Worm (Caenorhabditis elegans): ENCODE measurements around the gene nhr-231.
"Not testable (repeated sequence)": the region's sequence is repeated elsewhere in the genome, so short reads cannot be mapped to it uniquely, and the experiment has no call there.

Gene nhr-231

DNA sequence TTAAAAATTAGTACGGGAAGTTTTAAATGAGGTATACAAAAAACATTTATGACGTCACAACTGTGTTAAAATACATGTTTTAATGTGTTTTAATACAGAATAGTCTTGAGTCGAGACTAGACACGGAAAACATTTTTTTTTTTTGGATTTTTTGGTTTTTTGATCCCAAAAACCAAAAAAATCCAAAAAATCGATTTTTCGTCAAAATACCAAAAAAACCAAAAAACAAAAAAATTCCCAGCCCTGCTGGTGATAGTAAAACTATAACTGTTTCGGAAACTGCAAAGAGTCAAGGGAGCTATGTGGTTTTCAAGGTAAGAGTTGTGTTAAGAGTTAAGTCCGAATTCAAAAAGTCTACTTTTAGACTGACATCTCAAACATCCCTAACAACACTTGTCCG, 29.7 kb upstream of the nhr-231 start, which contains the start of gene F11D11.4:
Gene F11D11.4 (plus strand): TSS at position 301 of the 400 bp plus-strand sequence.
- TF ChIP-seq ets-7 (tag; optimal IDR thresholded peaks at IDR 0.05): no peak
- no peak for TF ChIP-seq hnd-1 (tag; optimal IDR thresholded peaks at IDR 0.05)
- no peak for TF ChIP-seq ceh-13 (GFP tag; optimal IDR thresholded peaks at IDR 0.05)
- TF ChIP-seq ama-1 (optimal IDR thresholded peaks at IDR 0.05): no peak
- no peak for TF ChIP-seq scrt-1 (GFP tag; IDR thresholded peaks at IDR 0.05)
- TF ChIP-seq pes-1 (GFP tag; IDR thresholded peaks at IDR 0.05): no peak
- no peak for TF ChIP-seq tbx-37 (GFP tag; conservative IDR thresholded peaks at IDR 0.05)
- TF ChIP-seq hmg-4 (GFP tag; optimal IDR thresholded peaks at IDR 0.05): no peak

ce11 chrV:18762044-18762443, 28.7 kb upstream of the nhr-231 start, which contains the start of gene F11D11.22:
Gene F11D11.22 (plus strand): TSS chrV:18762344.
- TF ChIP-seq ceh-13 (GFP tag; optimal IDR thresholded peaks at IDR 0.05); pes-1 (GFP tag; IDR thresholded peaks at IDR 0.05); scrt-1 (GFP tag; IDR thresholded peaks at IDR 0.05): not testable (repeated sequence)

- no peak for TF ChIP-seq tra-4 (tag; optimal IDR thresholded peaks at IDR 0.05)
- TF ChIP-seq F13C5.2 (tag; optimal IDR thresholded peaks at IDR 0.05): no peak
- no peak for TF ChIP-seq hnd-1 (tag; optimal IDR thresholded peaks at IDR 0.05)
- no peak for TF ChIP-seq flt-1 (GFP tag; IDR thresholded peaks at IDR 0.05)
- TF ChIP-seq pes-1 (GFP tag; IDR thresholded peaks at IDR 0.05): no peak
- TF ChIP-seq ceh-36 (tag; optimal IDR thresholded peaks at IDR 0.05): no peak
- TF ChIP-seq ets-7 (tag; optimal IDR thresholded peaks at IDR 0.05): no peak
- TF ChIP-seq sea-1 (GFP tag; conservative IDR thresholded peaks at IDR 0.05): no peak
- TF ChIP-seq scrt-1 (GFP tag; IDR thresholded peaks at IDR 0.05): no peak
- TF ChIP-seq tbx-37 (GFP tag; conservative IDR thresholded peaks at IDR 0.05): no peak
- no peak for TF ChIP-seq ceh-13 (GFP tag; optimal IDR thresholded peaks at IDR 0.05)
- TF ChIP-seq hmbx-1 (tag; optimal IDR thresholded peaks at IDR 0.05): no peak
- no peak for TF ChIP-seq hmg-4 (GFP tag; optimal IDR thresholded peaks at IDR 0.05)
- no peak for TF ChIP-seq ama-1 (optimal IDR thresholded peaks at IDR 0.05)
- TF ChIP-seq aly-1 (tag; optimal IDR thresholded peaks at IDR 0.05): no peak
- TF ChIP-seq tbx-11 (GFP tag; IDR thresholded peaks at IDR 0.05): no peak
- TF ChIP-seq B0310.2 (tag; optimal IDR thresholded peaks at IDR 0.05): no peak
These were observed 20.9 kb upstream of the nhr-231 start for ce11 chrV:18769902-18770301.

ce11 chrV:18770623-18771022, 20.1 kb upstream of the nhr-231 start, which contains the start of gene clec-255:
Gene clec-255 (minus strand): TSS chrV:18770723.
- no peak for TF ChIP-seq flt-1 (GFP tag; IDR thresholded peaks at IDR 0.05)
- no peak for TF ChIP-seq ceh-36 (tag; optimal IDR thresholded peaks at IDR 0.05)
- TF ChIP-seq ama-1 (optimal IDR thresholded peaks at IDR 0.05): no peak

DNA sequence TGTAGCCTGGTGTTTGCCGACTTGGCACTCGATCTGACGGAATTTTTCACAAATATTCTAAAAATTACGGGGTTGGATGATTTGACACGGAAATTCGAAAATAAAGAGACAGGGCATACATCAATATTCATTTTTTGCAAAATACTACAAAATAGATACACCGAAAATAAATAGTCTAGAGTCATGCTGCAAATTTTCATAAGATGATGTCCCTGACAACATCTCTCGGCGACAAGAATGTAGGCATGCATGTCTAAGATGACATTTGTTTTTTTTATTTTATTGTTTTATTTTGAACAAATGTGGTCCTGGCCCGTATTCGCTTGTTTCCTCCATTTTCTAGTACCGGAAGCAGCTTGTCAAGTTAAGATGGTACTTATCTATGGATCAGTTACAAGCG, 19.4 kb upstream of the nhr-231 start, which contains the start of gene clec-256:
Gene clec-256 (plus strand): TSS at position 301 of the 400 bp plus-strand sequence.
- TF ChIP-seq scrt-1 (GFP tag; IDR thresholded peaks at IDR 0.05): no peak

- TF ChIP-seq ceh-36 (tag; optimal IDR thresholded peaks at IDR 0.05): no peak
These were observed 18.9 kb upstream of the nhr-231 start for ce11 chrV:18771804-18772386.

- TF ChIP-seq hmbx-1 (tag; optimal IDR thresholded peaks at IDR 0.05) (no peak), scrt-1 (GFP tag; IDR thresholded peaks at IDR 0.05) (no peak), tbx-11 (GFP tag; IDR thresholded peaks at IDR 0.05) (no peak), flt-1 (GFP tag; IDR thresholded peaks at IDR 0.05) (no peak), tra-4 (tag; optimal IDR thresholded peaks at IDR 0.05) (no peak), hnd-1 (tag; optimal IDR thresholded peaks at IDR 0.05) (no peak), sea-1 (GFP tag; conservative IDR thresholded peaks at IDR 0.05) (no peak), ets-7 (tag; optimal IDR thresholded peaks at IDR 0.05) (no peak), B0310.2 (tag; optimal IDR thresholded peaks at IDR 0.05) (no peak), aly-1 (tag; optimal IDR thresholded peaks at IDR 0.05) (no peak), hmg-4 (GFP tag; optimal IDR thresholded peaks at IDR 0.05) (no peak), ama-1 (optimal IDR thresholded peaks at IDR 0.05) (no peak), F13C5.2 (tag; optimal IDR thresholded peaks at IDR 0.05) (no peak), ceh-36 (tag; optimal IDR thresholded peaks at IDR 0.05) (no peak), ceh-13 (GFP tag; optimal IDR thresholded peaks at IDR 0.05) (no peak), tbx-37 (GFP tag; conservative IDR thresholded peaks at IDR 0.05) (no peak), pes-1 (GFP tag; IDR thresholded peaks at IDR 0.05) (no peak)
These were observed 18.0 kb upstream of the nhr-231 start, which contains the start of gene clec-257 for ce11 chrV:18772761-18773160. Gene clec-257 (plus strand): TSS chrV:18773061.

DNA sequence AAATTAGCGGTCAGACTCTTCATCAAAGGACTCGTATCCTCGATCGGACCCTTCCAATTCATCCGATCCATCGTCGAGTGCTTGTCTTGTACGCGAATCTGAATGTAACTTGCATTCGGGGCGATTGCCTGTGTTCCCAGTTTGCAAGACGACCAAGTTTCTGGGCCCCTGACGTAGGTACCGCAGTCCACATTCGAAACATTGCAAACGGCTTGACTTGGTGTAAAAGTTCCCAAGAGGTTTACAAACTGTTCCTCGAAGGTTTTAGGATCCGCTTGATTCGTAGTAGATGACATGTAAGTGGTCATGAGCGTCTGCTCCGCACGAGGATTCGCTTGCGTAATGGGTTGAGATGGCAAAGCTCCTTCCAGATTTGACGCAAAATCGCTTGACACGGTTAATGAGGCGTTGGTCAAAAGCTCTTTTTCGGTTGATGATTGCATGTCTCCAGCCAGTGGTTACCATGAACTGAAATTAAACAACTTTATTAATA, 14.5 kb upstream of the nhr-231 start, which contains the start of gene Y17D7B.4:
Gene Y17D7B.4 (minus strand): TSS at position 443 of the 493 bp plus-strand sequence.
- TF ChIP-seq sea-1 (GFP tag; conservative IDR thresholded peaks at IDR 0.05) (no peak), ama-1 (optimal IDR thresholded peaks at IDR 0.05) (no peak), F13C5.2 (tag; optimal IDR thresholded peaks at IDR 0.05) (no peak), scrt-1 (GFP tag; IDR thresholded peaks at IDR 0.05) (no peak), pes-1 (GFP tag; IDR thresholded peaks at IDR 0.05) (no peak), tbx-37 (GFP tag; conservative IDR thresholded peaks at IDR 0.05) (no peak), ceh-13 (GFP tag; optimal IDR thresholded peaks at IDR 0.05) (no peak), hnd-1 (tag; optimal IDR thresholded peaks at IDR 0.05) (no peak), B0310.2 (tag; optimal IDR thresholded peaks at IDR 0.05) (no peak), ets-7 (tag; optimal IDR thresholded peaks at IDR 0.05) (no peak), hmbx-1 (tag; optimal IDR thresholded peaks at IDR 0.05) (no peak), aly-1 (tag; optimal IDR thresholded peaks at IDR 0.05) (no peak), flt-1 (GFP tag; IDR thresholded peaks at IDR 0.05) (no peak), ceh-36 (tag; optimal IDR thresholded peaks at IDR 0.05) (no peak)

Data from whole organism, early embryonic.